Fruit fly (Drosophila melanogaster) ovary, adult (tissue): Measurements from ENCODE around the gene Mhcl.

ENCODE experiments used
- CG17801 ChIP-seq: fragments of 200-800 bp; optimal IDR thresholded peaks from 2 replicates; lab custom pipeline; 2019; ENCODE audit warnings: missing biosample characterization, mild to moderate bottlenecking, missing genetic modification characterization, moderate library complexity; ENCODE audit not compliant: partially characterized antibody

Mhcl gene

DNA sequence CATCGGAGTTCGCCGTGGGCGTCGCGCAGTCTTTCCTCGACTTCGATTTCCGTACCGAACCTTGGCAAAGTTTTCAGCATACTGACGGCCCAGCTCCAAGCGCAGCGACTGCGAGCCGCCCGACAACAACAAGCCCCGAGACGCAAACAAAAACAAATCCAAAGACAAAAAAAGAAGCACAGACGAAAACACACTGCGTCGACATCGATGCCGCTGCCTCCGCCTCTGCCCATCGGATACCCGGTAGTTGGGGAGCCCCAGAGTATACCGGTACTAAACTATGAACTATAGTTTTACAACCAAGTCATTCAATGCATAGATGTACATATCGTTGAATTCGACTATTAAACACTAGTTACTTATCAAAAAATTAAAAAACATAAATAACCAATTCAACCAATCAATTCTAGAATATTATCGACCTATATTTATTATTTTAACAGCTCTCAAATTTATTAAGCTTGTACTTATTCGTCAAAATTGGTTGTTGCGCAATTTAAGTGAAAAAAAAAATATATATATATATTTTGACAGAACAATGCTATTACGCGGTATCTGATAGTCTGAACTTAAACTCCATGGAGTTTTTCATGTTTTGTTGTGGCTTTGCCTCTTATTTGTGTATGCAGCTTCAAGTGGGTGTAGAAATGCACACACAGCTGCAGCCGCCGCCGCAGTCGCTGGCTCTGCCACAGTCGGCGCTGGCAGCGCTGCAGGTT, 4.4 kb downstream of the Mhcl start:
- peak; percentile 32 for TF ChIP-seq CG17801 (GFP tag; lab: Kevin White, UChicago)

DNA sequence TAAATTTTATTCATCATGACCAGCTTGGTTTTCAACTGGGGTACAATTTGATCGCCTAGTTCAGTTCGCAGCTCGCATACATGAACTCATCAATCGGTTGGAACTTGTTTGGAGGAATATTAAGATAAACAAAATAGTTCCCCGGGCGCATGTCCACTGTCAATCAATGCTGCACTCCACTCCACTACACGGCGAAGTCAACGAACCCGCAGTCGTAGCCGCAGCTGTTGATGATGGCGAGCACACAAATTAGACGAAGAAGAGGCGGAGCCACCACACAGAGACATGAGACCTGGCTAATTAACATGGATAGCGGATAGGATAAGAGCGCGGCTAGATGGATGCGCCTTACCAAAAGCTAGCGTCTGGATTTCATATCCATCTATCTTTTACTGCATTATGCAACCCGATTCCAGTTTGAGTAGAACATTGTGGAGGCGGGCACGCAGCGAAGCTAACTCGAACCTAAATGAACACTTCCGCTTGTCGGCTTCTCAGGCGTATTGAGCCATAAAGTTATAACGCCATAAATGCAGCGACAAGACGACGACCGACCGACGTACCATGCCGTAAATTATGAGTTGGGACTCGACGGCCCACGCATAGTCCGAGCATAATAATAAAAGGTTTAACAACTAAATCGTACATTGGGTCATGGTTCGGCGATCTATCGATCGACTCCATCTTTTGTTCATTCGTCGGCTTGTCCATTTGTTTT, 6.5 kb downstream of the Mhcl start:
- TF ChIP-seq CG17801 (GFP tag; lab: Kevin White, UChicago): no peak

DNA sequence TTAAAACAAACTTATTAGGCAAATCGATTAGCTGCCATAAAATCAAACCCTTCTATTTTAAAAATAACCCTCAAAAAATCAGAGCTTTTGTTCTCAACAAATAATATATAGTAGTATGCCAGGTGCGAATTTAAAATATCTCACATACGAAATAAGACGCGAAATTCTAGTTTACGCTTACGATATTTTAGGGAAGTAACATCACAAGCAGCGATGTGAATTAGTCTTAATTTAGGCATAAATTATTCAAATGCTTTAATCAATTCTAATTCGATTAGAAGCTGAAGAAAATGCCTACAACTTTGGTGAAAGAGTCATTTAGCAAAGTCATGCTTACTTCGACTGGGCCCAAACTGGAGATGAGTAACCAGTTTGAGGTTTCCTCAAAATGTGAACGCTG, 15.0 kb downstream of the Mhcl start, which contains the start of gene sxe2:
Gene sxe2 (plus strand): TSS at position 301 of the 400 bp plus-strand sequence.
- TF ChIP-seq CG17801 (GFP tag; lab: Kevin White, UChicago): no peak

DNA sequence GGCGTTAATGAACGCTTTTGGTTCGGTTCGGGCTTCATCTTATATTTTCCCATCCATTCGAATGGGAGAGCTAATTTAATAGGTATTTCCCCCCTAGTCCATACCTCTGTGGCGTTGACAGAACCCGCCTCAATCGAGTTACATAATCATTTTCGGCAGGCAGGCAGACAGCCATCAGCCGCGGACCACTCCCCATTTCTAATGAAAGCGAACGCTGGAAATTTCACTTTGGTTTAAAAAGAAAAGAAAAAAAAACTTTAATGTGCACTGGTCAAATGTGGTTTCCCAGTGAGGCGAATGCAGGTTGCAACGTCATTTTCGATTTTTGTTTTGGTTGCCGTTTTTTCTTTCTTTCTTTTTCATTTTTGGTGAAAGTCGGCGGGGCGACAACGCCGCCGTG, 16.2 kb downstream of the Mhcl start:
- TF ChIP-seq CG17801 (GFP tag; lab: Kevin White, UChicago): no peak

DNA sequence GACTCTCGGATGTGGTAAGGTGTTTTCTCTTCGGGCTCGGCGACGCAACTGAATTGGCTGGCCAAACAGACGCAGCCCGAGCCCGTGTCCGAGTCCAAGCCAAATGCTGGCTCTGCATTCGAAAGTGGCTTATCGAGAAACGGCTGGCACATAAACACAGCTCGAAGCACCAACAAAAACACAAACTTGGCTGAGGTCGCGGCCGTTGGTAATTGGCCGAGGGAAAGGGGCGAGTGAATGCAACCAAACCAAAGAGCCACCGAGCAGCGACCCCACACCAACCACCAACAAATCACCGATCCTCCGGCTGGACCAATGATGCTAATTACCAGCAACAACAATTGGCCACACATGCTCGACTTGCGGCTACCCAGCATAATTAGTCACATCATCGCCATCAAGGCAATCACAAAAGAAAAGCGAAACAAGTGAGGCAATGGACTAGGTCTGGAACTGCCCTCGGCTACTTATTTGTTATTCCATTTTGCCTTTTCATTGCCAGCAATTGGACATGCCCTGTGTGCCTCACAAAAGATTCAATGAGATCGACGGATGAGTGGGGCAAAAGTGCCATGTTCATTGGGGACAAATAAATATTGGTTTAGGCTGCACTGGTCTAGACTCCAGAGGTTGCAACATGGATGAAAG, 17.5 kb downstream of the Mhcl start, which contains the start of gene CG32855:
Gene CG32855 (minus strand): TSS at position 51 of the 648 bp plus-strand sequence.
- TF ChIP-seq CG17801 (GFP tag; lab: Kevin White, UChicago): no peak

DNA sequence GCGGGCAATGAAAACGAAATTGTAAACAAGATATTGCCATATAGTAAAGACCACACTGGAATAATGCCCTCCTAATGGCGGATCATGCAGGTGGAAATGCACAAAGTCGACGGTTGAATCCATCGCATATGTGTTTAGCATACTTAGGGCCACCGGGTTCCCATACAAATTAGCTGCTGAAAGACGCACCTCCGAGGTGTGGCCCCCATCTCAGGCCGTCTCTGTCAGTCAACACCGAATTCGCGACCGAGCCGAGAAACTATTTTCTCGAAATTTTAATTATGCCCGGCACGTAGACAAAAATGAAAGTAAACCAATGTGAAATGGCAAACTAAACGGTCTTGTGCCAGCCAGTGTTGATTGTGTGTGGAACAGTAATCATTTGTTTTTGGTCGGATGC, 20.3 kb downstream of the Mhcl start:
- TF ChIP-seq CG17801 (GFP tag; lab: Kevin White, UChicago): no peak

DNA sequence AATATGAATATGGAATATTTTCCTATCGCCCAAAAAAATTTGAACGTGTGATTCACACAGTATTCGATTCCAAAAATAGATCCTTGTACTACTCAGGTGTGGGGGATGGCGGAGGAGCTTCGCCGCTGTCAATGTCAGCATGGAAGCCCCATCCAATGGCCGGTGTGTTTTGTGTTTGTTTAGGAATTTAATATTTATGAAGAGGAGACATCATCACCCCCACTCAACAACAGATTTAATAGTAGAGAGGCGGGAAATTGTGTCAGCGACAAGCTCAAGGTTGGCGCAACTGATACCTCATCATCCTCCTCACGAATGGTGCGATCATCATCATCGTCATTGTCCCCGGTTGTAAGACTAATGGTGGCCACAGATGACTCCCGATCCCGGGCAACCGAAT, 24.4 kb downstream of the Mhcl start:
- TF ChIP-seq CG17801 (GFP tag; lab: Kevin White, UChicago): no peak

DNA sequence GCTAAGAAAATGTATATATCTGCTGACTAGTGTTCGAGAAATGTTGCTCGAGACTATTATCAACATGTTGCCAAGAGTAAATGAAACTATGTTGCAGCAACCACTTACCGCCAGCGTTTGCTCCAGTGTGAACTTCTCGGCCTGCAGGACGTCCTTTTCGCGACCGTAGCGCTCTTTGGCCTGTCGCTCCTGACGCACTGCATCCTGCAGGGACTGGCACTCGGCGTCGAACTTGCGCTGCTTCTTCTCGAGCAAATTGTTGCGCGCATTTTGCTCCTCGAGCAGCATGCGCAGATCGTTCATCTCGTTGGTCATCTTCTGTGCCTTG, 26.0 kb downstream of the Mhcl start:
- TF ChIP-seq CG17801 (GFP tag; lab: Kevin White, UChicago): no peak

DNA sequence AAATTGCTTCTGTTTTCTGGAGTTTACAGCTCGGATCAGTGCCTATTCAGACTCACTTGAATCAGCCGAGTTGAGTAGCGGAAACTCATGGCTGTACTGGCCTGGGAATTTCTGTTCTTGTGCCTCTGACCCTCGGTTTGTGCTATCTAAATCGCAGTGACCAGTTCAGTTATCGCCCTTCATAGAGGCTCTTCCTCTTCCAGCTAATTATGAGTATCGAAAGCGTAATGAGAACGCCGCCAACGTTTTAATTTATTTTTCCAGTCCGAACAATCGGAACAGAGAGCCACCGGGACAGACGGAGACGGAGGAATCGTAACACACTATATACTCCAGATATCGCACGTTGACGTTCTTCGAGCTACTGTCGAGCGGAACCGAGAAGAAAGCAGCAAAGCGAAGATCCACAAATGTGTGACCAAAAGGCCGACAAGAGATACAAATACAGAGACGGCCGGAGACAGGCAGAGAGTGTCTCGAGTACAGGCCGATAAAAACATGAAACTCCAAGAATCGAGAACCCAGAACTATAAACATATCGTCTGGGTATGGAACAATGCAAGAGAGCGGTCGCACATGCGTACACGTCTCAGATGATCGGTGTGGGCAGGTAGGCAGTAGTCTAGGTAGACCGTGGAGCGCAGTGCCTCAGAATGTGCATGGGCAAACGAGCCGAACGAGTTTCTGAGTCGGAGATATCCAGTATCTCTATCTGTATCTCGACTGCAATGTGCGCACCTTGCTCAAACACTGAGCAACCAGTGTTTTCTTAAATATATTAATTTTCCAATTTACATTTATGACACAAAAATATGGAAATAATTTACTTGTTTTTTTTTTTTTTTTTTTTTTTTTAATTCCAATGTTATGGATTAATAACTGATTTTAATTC, 26.6 kb downstream of the Mhcl start:
- no peak for TF ChIP-seq CG17801 (GFP tag; lab: Kevin White, UChicago)

DNA sequence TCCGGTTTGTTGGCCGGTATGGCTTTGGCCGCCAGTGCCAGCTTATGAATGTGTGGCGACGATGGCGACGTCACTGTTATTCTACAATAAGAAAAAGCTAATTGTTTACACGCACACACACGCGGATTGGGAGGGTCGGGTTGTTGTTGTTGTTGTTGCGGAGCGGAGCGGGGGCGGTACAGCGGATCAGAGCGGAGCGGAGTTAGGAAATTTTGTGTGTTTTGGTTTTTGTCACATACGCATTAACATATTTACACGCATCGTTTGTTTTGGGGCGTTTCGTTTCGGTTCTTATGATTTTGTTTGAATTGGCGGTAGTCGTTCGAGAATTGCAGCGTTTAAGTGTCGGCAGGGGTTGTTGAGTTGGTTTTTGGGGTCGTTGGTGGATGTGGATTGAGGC, 29.3 kb downstream of the Mhcl start:
- no peak for TF ChIP-seq CG17801 (GFP tag; lab: Kevin White, UChicago)

DNA sequence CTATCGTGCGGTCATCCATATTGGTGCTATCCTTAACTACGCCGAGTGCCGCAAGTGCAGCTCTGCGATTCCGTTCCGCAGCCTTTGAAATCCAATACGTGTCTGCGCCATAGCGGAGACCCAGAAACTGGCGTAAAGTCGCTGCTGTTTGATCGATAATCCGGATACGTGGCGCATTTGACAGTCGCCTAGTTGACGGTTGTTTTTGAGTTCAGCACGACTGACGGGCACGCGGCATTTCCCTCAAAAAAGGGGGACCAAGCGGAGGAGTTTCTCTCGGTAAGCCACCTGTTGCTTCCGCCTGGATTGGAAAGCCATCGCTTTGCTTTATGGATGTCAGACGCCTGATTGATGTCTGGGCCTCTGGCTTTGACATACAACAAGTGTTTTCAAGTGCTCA, 31.1 kb downstream of the Mhcl start, which contains the start of gene CG10185:
Gene CG10185 (minus strand): TSS at position 101 of the 400 bp plus-strand sequence.
- TF ChIP-seq CG17801 (GFP tag; lab: Kevin White, UChicago): no peak

DNA sequence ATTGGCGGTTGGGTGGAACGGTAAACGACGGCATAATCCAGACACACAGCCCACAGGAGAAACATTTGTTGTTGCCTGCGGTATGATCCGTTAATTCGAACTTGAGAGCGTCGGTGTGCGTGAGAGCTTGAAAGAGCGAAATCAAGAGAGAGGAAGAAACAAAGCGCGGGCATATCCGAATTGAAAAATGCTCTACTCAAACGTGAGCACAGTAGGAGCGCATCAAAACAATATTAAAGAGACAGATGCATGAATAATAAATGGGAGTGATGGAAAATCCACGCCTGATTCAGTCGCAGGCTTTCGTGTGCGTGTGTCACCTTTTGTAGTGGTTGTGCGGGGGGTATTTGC, 47.3 kb downstream of the Mhcl start:
- peak; percentile 53 for TF ChIP-seq CG17801 (GFP tag; lab: Kevin White, UChicago)

DNA sequence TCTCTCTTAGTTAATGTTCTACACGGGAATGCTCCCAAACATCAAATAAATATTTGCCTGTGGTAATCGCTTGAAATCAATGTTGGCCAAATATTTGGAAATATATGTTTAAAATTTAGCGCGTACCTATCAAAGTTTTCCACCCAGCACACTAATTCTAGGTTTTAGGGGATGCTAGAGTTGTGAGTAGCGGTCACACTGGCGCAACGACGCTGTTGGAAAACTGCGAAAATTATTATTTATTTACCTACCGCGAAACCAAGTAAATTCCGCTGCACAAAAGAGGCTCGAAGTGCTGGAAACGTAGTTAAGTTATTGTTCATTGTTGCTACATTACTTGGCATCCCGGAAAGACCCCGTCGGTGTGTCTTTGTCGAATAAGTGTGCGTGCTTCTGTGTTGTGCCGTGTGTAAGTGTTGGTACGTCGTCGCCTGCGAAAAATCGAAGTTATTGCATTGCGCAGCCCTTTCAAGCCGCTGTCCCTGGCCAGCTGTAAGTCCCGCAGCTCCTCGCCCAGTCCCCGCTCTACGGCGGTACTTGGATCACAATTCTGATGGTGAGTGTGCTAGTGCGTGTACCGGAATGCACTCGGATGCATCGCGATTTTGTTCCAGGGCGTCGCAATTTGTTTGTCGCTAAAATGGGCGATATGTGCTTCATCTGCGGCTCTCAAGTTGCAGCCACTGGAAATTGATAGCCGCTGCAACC, 47.8 kb downstream of the Mhcl start, which contains the start of gene msps:
Gene msps (plus strand): TSS at position 181 of the 708 bp plus-strand sequence.
- no peak for TF ChIP-seq CG17801 (GFP tag; lab: Kevin White, UChicago)

DNA sequence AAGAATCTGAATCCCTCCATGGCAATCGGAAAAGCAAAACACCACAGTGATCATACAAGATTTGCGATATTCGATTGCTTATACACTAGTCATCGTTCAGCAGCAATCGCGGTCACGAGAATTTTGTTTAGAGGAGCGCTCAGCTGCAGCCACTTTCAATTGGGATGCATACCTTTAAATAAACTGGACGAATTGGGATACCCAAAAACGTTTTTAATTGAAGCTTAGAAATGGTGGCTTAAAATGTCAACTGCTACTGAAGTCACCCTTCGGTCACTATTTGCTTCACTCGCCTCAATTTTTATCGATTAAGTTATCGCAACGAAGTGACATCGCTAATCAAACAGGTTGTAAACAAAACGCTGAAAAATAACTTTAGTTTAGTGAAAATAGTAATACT, 49.2 kb downstream of the Mhcl start, which contains the start of the genes IKKbeta and CG5013:
Gene IKKbeta (minus strand): TSS at position 53 of the 400 bp plus-strand sequence.
Gene CG5013 (plus strand): TSS at position 302 of the 400 bp plus-strand sequence.
- TF ChIP-seq CG17801 (GFP tag; lab: Kevin White, UChicago): peak; percentile 72
